Worm (Caenorhabditis elegans) whole organism, late embryonic: Measurements from ENCODE around the gene snpc-3.1.
A peak's percentile ranks its signal among the peaks of the same experiment; 100 is the strongest.

Source experiments
- C38D4.7 ChIP-seq: fragments of 200-800 bp; sonication (Bioruptor generic); optimal IDR thresholded peaks from 2 replicates; lab custom pipeline; 2018; ENCODE audit warnings: mild to moderate bottlenecking, missing genetic modification characterization, moderate library complexity, missing compliant biosample characterization
- F13H6.1 ChIP-seq: sonication (generic microtip); optimal IDR thresholded peaks from 2 replicates; lab custom pipeline; 2016; ENCODE audit warnings: missing genetic modification characterization, missing compliant biosample characterization
- K02D7.2 ChIP-seq: sonication (generic microtip); optimal IDR thresholded peaks from 2 replicates; lab custom pipeline; 2017; ENCODE audit warnings: mild to moderate bottlenecking, missing genetic modification characterization, missing compliant biosample characterization
- K09A11.1 ChIP-seq: sonication (generic microtip); optimal IDR thresholded peaks from 2 replicates; lab custom pipeline; 2017; ENCODE audit warnings: antibody characterized with exemption, mild to moderate bottlenecking, missing genetic modification characterization, missing compliant biosample characterization; ENCODE audit not compliant: insufficient read depth
- ahr-1 ChIP-seq: sonication (generic microtip); optimal IDR thresholded peaks from 2 replicates; lab custom pipeline; 2016; ENCODE audit warnings: missing genetic modification characterization, missing compliant biosample characterization
- ama-1 ChIP-seq: fragments of 150-350 bp; optimal IDR thresholded peaks from 2 replicates; lab custom pipeline; 2014
- ceh-14 ChIP-seq: sonication (generic microtip); optimal IDR thresholded peaks from 2 replicates; lab custom pipeline; 2016; ENCODE audit warnings: missing genotype, missing genetic modification characterization, missing compliant biosample characterization
- ceh-18 ChIP-seq: sonication (generic microtip); optimal IDR thresholded peaks from 2 replicates; lab custom pipeline; 2016; ENCODE audit warnings: missing genetic modification characterization, missing compliant biosample characterization
- ceh-19 ChIP-seq: fragments of 200-800 bp; sonication (Bioruptor generic); optimal IDR thresholded peaks from 2 replicates; lab custom pipeline; 2018; ENCODE audit warnings: mild to moderate bottlenecking, missing genetic modification characterization, missing compliant biosample characterization
- ceh-24 ChIP-seq: sonication (generic microtip); optimal IDR thresholded peaks from 2 replicates; lab custom pipeline; 2016; ENCODE audit warnings: mild to moderate bottlenecking, missing genetic modification characterization, missing compliant biosample characterization
- ceh-30 ChIP-seq: fragments of 150-350 bp; optimal IDR thresholded peaks from 2 replicates; lab custom pipeline; 2014; ENCODE audit warnings: missing biosample characterization, missing genetic modification characterization
- ceh-34 ChIP-seq: sonication (generic microtip); optimal IDR thresholded peaks from 2 replicates; lab custom pipeline; 2016; ENCODE audit warnings: mild to moderate bottlenecking, missing genetic modification characterization, missing compliant biosample characterization
- elt-2 ChIP-seq: sonication (generic microtip); optimal IDR thresholded peaks from 2 replicates; lab custom pipeline; 2016; ENCODE audit warnings: missing genetic modification reagents, missing genetic modification characterization, missing compliant biosample characterization
- fax-1 ChIP-seq: sonication (generic microtip); optimal IDR thresholded peaks from 2 replicates; lab custom pipeline; 2016; ENCODE audit warnings: missing genotype, missing genetic modification characterization, missing compliant biosample characterization
- fkh-6 ChIP-seq: sonication (generic microtip); optimal IDR thresholded peaks from 2 replicates; lab custom pipeline; 2016; ENCODE audit warnings: missing genetic modification characterization, missing compliant biosample characterization
- gmeb-2 ChIP-seq: sonication (generic microtip); optimal IDR thresholded peaks from 2 replicates; lab custom pipeline; 2016; ENCODE audit warnings: missing genetic modification characterization, inconsistent platforms, missing compliant biosample characterization
- hlh-13 ChIP-seq: fragments of 200-800 bp; sonication (Bioruptor generic); optimal IDR thresholded peaks from 2 replicates; lab custom pipeline; 2018; ENCODE audit warnings: mild to moderate bottlenecking, missing genetic modification characterization, missing compliant biosample characterization
- hlh-15 ChIP-seq: sonication (generic microtip); optimal IDR thresholded peaks from 2 replicates; lab custom pipeline; 2016; ENCODE audit warnings: missing genetic modification characterization, missing compliant biosample characterization
- hlh-6 ChIP-seq: sonication (generic microtip); optimal IDR thresholded peaks from 2 replicates; lab custom pipeline; 2016; ENCODE audit warnings: missing genotype, missing genetic modification characterization, missing compliant biosample characterization
- hlh-8 ChIP-seq: sonication (generic microtip); optimal IDR thresholded peaks from 2 replicates; lab custom pipeline; 2016; ENCODE audit warnings: missing genotype, missing genetic modification characterization, missing compliant biosample characterization
- lim-6 ChIP-seq: sonication (generic microtip); optimal IDR thresholded peaks from 2 replicates; lab custom pipeline; 2016; ENCODE audit warnings: missing genetic modification characterization, missing compliant biosample characterization
- lin-11 ChIP-seq: fragments of 200-800 bp; sonication (Bioruptor generic); optimal IDR thresholded peaks from 2 replicates; lab custom pipeline; 2018; ENCODE audit warnings: mild to moderate bottlenecking, missing genetic modification characterization, missing compliant biosample characterization
- nfya-1 ChIP-seq: sonication (generic microtip); optimal IDR thresholded peaks from 2 replicates; lab custom pipeline; 2017; ENCODE audit warnings: missing genetic modification characterization, mild to moderate bottlenecking, missing compliant biosample characterization, antibody characterized with exemption, moderate library complexity
- nhr-11 ChIP-seq: fragments of 150-350 bp; optimal IDR thresholded peaks from 2 replicates; lab custom pipeline; 2014; ENCODE audit warnings: missing biosample characterization, missing genetic modification characterization
- nhr-232 ChIP-seq: sonication (generic microtip); optimal IDR thresholded peaks from 2 replicates; lab custom pipeline; 2016; ENCODE audit warnings: missing genetic modification characterization, missing compliant biosample characterization
- npax-4 ChIP-seq: sonication (generic microtip); optimal IDR thresholded peaks from 2 replicates; lab custom pipeline; 2016; ENCODE audit warnings: missing genetic modification characterization, missing compliant biosample characterization
- odd-2 ChIP-seq: sonication (generic microtip); optimal IDR thresholded peaks from 2 replicates; lab custom pipeline; 2017; ENCODE audit warnings: antibody characterized with exemption, mild to moderate bottlenecking, missing genetic modification characterization, missing compliant biosample characterization
- pag-3 ChIP-seq: sonication (generic microtip); optimal IDR thresholded peaks from 2 replicates; lab custom pipeline; 2016; ENCODE audit warnings: missing compliant biosample characterization, missing genetic modification characterization, borderline replicate concordance
- pqm-1 ChIP-seq: sonication (generic microtip); optimal IDR thresholded peaks from 2 replicates; lab custom pipeline; 2016; ENCODE audit warnings: missing genetic modification characterization, missing compliant biosample characterization
- rnt-1 ChIP-seq: sonication (generic microtip); optimal IDR thresholded peaks from 2 replicates; lab custom pipeline; 2016; ENCODE audit warnings: missing genetic modification characterization, missing compliant biosample characterization
- ttx-3 ChIP-seq: sonication (generic microtip); optimal IDR thresholded peaks from 2 replicates; lab custom pipeline; 2016; ENCODE audit warnings: missing genetic modification reagents, missing genetic modification characterization, missing compliant biosample characterization
- unc-42 ChIP-seq: sonication (generic microtip); optimal IDR thresholded peaks from 2 replicates; lab custom pipeline; 2016; ENCODE audit warnings: missing genotype, missing genetic modification characterization, missing compliant biosample characterization
- unc-55 ChIP-seq: sonication (generic microtip); optimal IDR thresholded peaks from 2 replicates; lab custom pipeline; 2017; ENCODE audit warnings: missing biosample characterization, missing genetic modification reagents, missing genetic modification characterization
- ztf-16 ChIP-seq: sonication (generic microtip); optimal IDR thresholded peaks from 2 replicates; lab custom pipeline; 2017; ENCODE audit warnings: missing genetic modification characterization, missing compliant biosample characterization

Gene snpc-3.1

DNA sequence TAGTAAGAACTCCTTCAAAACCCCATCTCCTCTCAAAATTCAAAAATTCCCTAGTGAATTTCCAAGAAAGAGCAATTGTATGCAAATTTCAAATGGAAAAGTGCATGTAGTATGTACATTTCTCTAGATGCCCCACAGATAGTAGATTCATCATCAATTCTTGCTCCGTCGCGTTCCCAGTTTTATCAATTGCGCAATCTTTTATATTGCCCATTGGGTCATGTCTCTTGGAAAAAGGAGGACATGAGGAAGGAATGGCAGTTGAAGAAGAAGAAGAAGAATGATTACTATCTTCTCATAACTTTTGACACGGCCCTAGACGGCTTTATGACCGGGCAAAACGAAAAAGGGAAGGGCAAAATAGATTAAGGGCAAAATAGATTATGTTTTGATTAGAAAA is 20.6 kb upstream of the snpc-3.1 start:
- TF ChIP-seq pqm-1 (tag; lab: Kevin White, UChicago) (no peak), unc-55 (GFP tag; lab: Kevin White, UChicago) (peak; percentile 25), elt-2 (peak; percentile 55)
- TF ChIP-seq, all 69 proteins: peak for 2

DNA sequence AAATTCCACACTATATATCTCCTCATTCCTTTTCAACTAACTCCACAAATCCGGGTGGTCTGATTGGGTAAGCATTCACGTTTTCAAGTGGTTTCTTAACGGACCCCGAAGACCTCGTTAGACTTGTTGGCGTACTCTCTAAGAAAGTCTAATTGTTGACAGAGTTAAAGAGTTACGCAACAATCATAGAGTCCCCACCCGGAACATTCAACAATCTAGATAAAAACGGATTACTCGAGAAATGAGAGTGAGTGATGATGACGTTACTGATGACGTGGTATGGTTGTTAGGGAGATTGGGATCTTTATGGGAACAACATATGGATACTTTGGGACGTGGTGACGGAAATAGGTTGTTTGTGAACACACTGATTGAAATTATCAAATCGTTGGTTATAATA is 16.6 kb upstream of the snpc-3.1 start:
- TF ChIP-seq nhr-11: no peak
- no peak for TF ChIP-seq K09A11.1 (tag; lab: Kevin White, UChicago)
- peak; percentile 1 for TF ChIP-seq nfya-1
- peak; percentile 33 for TF ChIP-seq unc-42
- no peak for TF ChIP-seq odd-2 (tag; lab: Kevin White, UChicago)
- TF ChIP-seq ceh-19 (GFP tag; lab: Kevin White, UChicago): no peak
- TF ChIP-seq, all 69 proteins: peak for 2

DNA sequence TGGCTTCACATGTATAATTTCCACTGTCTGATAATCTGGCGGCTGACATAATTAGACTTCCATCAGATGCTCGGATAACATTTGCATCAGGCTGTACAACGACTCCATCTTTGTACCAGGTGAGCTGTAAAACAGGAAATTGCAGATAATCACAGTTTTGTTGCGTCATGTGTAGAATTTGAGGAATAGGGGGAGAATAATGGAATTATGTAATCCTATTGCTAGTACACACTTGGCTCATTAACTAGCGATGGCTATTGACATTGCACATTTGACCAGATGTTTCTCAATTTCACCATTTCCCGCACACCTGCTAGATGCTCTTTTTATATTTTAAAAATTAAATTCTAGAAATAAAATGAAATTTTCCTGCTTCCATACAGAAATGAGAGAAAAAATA is 15.4 kb upstream of the snpc-3.1 start:
- TF ChIP-seq unc-42 (peak; percentile 58), hlh-6 (tag; lab: Kevin White, UChicago) (no peak), hlh-13 (GFP tag; lab: Kevin White, UChicago) (no peak)

DNA sequence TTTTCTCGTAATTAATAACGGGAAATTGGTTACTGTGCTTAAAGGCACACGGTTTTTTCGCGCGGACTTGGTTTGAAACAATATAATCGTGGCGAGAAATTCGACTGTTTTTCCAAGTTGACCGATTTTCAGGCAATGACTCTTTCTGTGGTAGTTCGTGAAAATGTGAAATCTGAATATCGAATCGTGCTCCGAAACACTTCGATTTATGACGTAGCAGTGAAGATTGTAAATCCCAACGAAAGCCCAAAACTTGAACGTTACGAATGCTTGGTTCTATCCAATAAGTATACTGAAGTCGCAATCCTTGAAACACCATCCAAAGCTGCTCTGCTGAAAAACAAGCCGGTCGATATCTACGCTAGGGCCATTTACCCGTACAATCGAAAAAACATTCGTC is 8.0 kb upstream of the snpc-3.1 start:
- no peak for TF ChIP-seq fax-1 (tag; lab: Kevin White, UChicago)
- TF ChIP-seq ttx-3 (tag; lab: Kevin White, UChicago): no peak
- TF ChIP-seq C38D4.7 (GFP tag; lab: Kevin White, UChicago): no peak
- no peak for TF ChIP-seq gmeb-2
- no peak for TF ChIP-seq rnt-1
- TF ChIP-seq nhr-232 (tag; lab: Kevin White, UChicago): no peak
- TF ChIP-seq pqm-1 (tag; lab: Kevin White, UChicago): no peak
- TF ChIP-seq ceh-24 (tag; lab: Kevin White, UChicago): no peak
- TF ChIP-seq lin-11 (tag; lab: Kevin White, UChicago): no peak
- no peak for TF ChIP-seq ama-1 (lab: Kevin White, UChicago)
- no peak for TF ChIP-seq unc-55 (GFP tag; lab: Kevin White, UChicago)
- TF ChIP-seq npax-4 (tag; lab: Kevin White, UChicago): no peak

DNA sequence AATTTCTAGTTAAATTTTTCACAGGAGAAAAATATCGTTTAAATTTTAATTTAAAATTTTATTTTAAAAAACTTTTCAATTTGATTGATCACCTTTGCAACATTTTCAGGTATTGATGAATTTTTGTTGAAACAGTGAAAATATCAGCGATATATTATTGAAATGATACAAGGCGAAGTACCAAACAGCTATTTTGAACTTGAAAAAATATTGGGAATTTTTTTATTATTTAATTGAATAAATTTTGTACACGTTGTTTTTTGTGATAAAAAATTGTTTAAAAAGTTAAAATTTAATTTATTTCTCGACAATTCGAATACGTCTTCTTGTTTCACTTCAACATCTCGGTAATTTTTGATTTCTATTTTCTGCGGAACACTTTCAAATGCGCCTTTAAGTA is 7.6 kb upstream of the snpc-3.1 start, which contains the start of gene B0273.1:
B0273.1 (plus strand) TSS at position 301 of the 400 bp plus-strand sequence.
- TF ChIP-seq hlh-8 (tag; lab: Kevin White, UChicago) (no peak), unc-55 (GFP tag; lab: Kevin White, UChicago) (no peak), ceh-34 (tag; lab: Kevin White, UChicago) (no peak), unc-42 (no peak), pag-3 (no peak), hlh-15 (tag; lab: Kevin White, UChicago) (no peak), K09A11.1 (tag; lab: Kevin White, UChicago) (no peak), lin-11 (tag; lab: Kevin White, UChicago) (no peak), ceh-19 (GFP tag; lab: Kevin White, UChicago) (no peak), K02D7.2 (no peak), ahr-1 (no peak), fkh-6 (tag; lab: Kevin White, UChicago) (no peak), F13H6.1 (no peak)

DNA sequence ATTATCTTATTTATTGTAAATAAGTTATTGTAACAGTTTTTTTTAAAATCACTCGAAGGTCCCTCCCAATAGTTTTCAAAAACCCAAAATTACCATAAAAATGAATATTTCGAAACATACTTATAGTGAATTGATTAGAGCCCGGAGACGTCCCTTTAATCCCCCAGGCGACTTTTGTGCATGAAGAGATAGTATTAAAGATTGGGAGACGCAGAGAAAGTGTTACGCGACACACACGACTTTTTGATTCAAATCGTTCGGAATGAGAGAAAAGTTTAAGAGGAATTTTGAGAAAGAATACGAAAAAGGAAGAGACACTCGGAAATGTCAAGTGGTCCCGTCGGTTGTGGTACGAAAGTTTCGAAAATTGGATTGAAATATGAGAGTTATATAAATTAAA is 7.1 kb upstream of the snpc-3.1 start:
- TF ChIP-seq ceh-18 (tag; lab: Kevin White, UChicago) (no peak), ceh-14 (tag; lab: Kevin White, UChicago) (no peak), lim-6 (tag; lab: Kevin White, UChicago) (no peak), C38D4.7 (GFP tag; lab: Kevin White, UChicago) (no peak), ceh-30 (tag; lab: Kevin White, UChicago) (no peak), ztf-16 (no peak)
